Fruit fly (Drosophila melanogaster): ENCODE measurements around the gene GCS1.

dm6 chrX:11340719-11341322, 7.0 kb downstream of the GCS1 start:
- no peak for TF ChIP-seq EcR (GFP tag; optimal IDR thresholded peaks at IDR 0.05)
- TF ChIP-seq usp (GFP tag; optimal IDR thresholded peaks at IDR 0.05): no peak
- TF ChIP-seq CG8478 (optimal IDR thresholded peaks at IDR 0.05): no peak

All from whole organism.